Worm (Caenorhabditis elegans) whole organism, late embryonic: ENCODE data around the gene unc-112.

Source experiments
- C38D4.7 ChIP-seq: fragments of 200-800 bp; sonication (Bioruptor generic); optimal IDR thresholded peaks from 2 replicates; lab custom pipeline; 2018; ENCODE audit warnings: mild to moderate bottlenecking, missing genetic modification characterization, moderate library complexity, missing compliant biosample characterization
- K02D7.2 ChIP-seq: sonication (generic microtip); optimal IDR thresholded peaks from 2 replicates; lab custom pipeline; 2017; ENCODE audit warnings: mild to moderate bottlenecking, missing genetic modification characterization, missing compliant biosample characterization
- K09A11.1 ChIP-seq: sonication (generic microtip); optimal IDR thresholded peaks from 2 replicates; lab custom pipeline; 2017; ENCODE audit warnings: antibody characterized with exemption, mild to moderate bottlenecking, missing genetic modification characterization, missing compliant biosample characterization; ENCODE audit not compliant: insufficient read depth
- ahr-1 ChIP-seq: sonication (generic microtip); optimal IDR thresholded peaks from 2 replicates; lab custom pipeline; 2016; ENCODE audit warnings: missing genetic modification characterization, missing compliant biosample characterization
- ceh-14 ChIP-seq: sonication (generic microtip); optimal IDR thresholded peaks from 2 replicates; lab custom pipeline; 2016; ENCODE audit warnings: missing genotype, missing genetic modification characterization, missing compliant biosample characterization
- ceh-18 ChIP-seq: sonication (generic microtip); optimal IDR thresholded peaks from 2 replicates; lab custom pipeline; 2016; ENCODE audit warnings: missing genetic modification characterization, missing compliant biosample characterization
- ceh-2 ChIP-seq: sonication (generic microtip); optimal IDR thresholded peaks from 2 replicates; lab custom pipeline; 2016; ENCODE audit warnings: missing genotype, missing genetic modification characterization, missing compliant biosample characterization
- ceh-31 ChIP-seq: sonication (generic microtip); optimal IDR thresholded peaks from 2 replicates; lab custom pipeline; 2016; ENCODE audit warnings: missing genetic modification characterization, missing compliant biosample characterization
- ceh-45 ChIP-seq: fragments of 200-800 bp; sonication (Bioruptor generic); IDR thresholded peaks from 2 replicates; pipeline ENCODE4 v1.3.6; 2022; ENCODE audit warnings: missing genetic modification reagents, missing genetic modification characterization, missing compliant biosample characterization
- ceh-6 ChIP-seq: fragments of 200-800 bp; sonication (Bioruptor generic); optimal IDR thresholded peaks from 2 replicates; lab custom pipeline; 2018; ENCODE audit warnings: mild to moderate bottlenecking, missing genetic modification characterization, missing compliant biosample characterization
- che-1 ChIP-seq: sonication (generic microtip); optimal IDR thresholded peaks from 2 replicates; lab custom pipeline; 2016; ENCODE audit warnings: mild to moderate bottlenecking, missing genetic modification characterization, missing compliant biosample characterization
- dmd-4 ChIP-seq: sonication (generic microtip); optimal IDR thresholded peaks from 2 replicates; lab custom pipeline; 2016; ENCODE audit warnings: borderline replicate concordance, missing genetic modification characterization, missing compliant biosample characterization
- dve-1 ChIP-seq: sonication (generic microtip); optimal IDR thresholded peaks from 2 replicates; lab custom pipeline; 2017; ENCODE audit warnings: antibody characterized with exemption, mild to moderate bottlenecking, missing genetic modification characterization, missing compliant biosample characterization
- elt-2 ChIP-seq: sonication (generic microtip); optimal IDR thresholded peaks from 2 replicates; lab custom pipeline; 2016; ENCODE audit warnings: missing genetic modification reagents, missing genetic modification characterization, missing compliant biosample characterization
- elt-4 ChIP-seq: sonication (generic microtip); optimal IDR thresholded peaks from 2 replicates; lab custom pipeline; 2016; ENCODE audit warnings: missing genetic modification characterization, missing compliant biosample characterization
- fax-1 ChIP-seq: sonication (generic microtip); optimal IDR thresholded peaks from 2 replicates; lab custom pipeline; 2016; ENCODE audit warnings: missing genotype, missing genetic modification characterization, missing compliant biosample characterization
- fkh-10 ChIP-seq: fragments of 150-350 bp; optimal IDR thresholded peaks from 2 replicates; lab custom pipeline; 2014; ENCODE audit warnings: missing biosample characterization, missing genetic modification reagents, missing genetic modification characterization
- fkh-6 ChIP-seq: sonication (generic microtip); optimal IDR thresholded peaks from 2 replicates; lab custom pipeline; 2016; ENCODE audit warnings: missing genetic modification characterization, missing compliant biosample characterization
- gmeb-2 ChIP-seq: sonication (generic microtip); optimal IDR thresholded peaks from 2 replicates; lab custom pipeline; 2016; ENCODE audit warnings: missing genetic modification characterization, inconsistent platforms, missing compliant biosample characterization
- hlh-15 ChIP-seq: sonication (generic microtip); optimal IDR thresholded peaks from 2 replicates; lab custom pipeline; 2016; ENCODE audit warnings: missing genetic modification characterization, missing compliant biosample characterization
- hlh-30 ChIP-seq: sonication (generic microtip); optimal IDR thresholded peaks from 2 replicates; lab custom pipeline; 2017; ENCODE audit warnings: antibody characterized with exemption, missing genetic modification characterization, missing compliant biosample characterization; ENCODE audit not compliant: insufficient read depth
- lim-6 ChIP-seq: sonication (generic microtip); optimal IDR thresholded peaks from 2 replicates; lab custom pipeline; 2016; ENCODE audit warnings: missing genetic modification characterization, missing compliant biosample characterization
- mec-3 ChIP-seq: sonication (generic microtip); optimal IDR thresholded peaks from 2 replicates; lab custom pipeline; 2016; ENCODE audit warnings: borderline replicate concordance, missing genetic modification characterization, missing compliant biosample characterization
- nfya-1 ChIP-seq: sonication (generic microtip); optimal IDR thresholded peaks from 2 replicates; lab custom pipeline; 2017; ENCODE audit warnings: missing genetic modification characterization, mild to moderate bottlenecking, missing compliant biosample characterization, antibody characterized with exemption, moderate library complexity
- nhr-11 ChIP-seq: fragments of 150-350 bp; optimal IDR thresholded peaks from 2 replicates; lab custom pipeline; 2014; ENCODE audit warnings: missing biosample characterization, missing genetic modification characterization
- nhr-232 ChIP-seq: sonication (generic microtip); optimal IDR thresholded peaks from 2 replicates; lab custom pipeline; 2016; ENCODE audit warnings: missing genetic modification characterization, missing compliant biosample characterization
- npax-4 ChIP-seq: sonication (generic microtip); optimal IDR thresholded peaks from 2 replicates; lab custom pipeline; 2016; ENCODE audit warnings: missing genetic modification characterization, missing compliant biosample characterization
- odd-2 ChIP-seq: sonication (generic microtip); optimal IDR thresholded peaks from 2 replicates; lab custom pipeline; 2017; ENCODE audit warnings: antibody characterized with exemption, mild to moderate bottlenecking, missing genetic modification characterization, missing compliant biosample characterization
- pag-3 ChIP-seq: sonication (generic microtip); optimal IDR thresholded peaks from 2 replicates; lab custom pipeline; 2016; ENCODE audit warnings: missing compliant biosample characterization, missing genetic modification characterization, borderline replicate concordance
- pax-1 ChIP-seq: fragments of 150-350 bp; optimal IDR thresholded peaks from 2 replicates; lab custom pipeline; 2014; ENCODE audit warnings: missing biosample characterization, missing genetic modification characterization
- pqm-1 ChIP-seq: sonication (generic microtip); optimal IDR thresholded peaks from 2 replicates; lab custom pipeline; 2016; ENCODE audit warnings: missing genetic modification characterization, missing compliant biosample characterization
- pros-1 ChIP-seq: fragments of 150-350 bp; optimal IDR thresholded peaks from 2 replicates; lab custom pipeline; 2014; ENCODE audit warnings: missing biosample characterization, missing genetic modification reagents, missing genetic modification characterization
- ref-2 ChIP-seq: sonication (generic microtip); optimal IDR thresholded peaks from 2 replicates; lab custom pipeline; 2016; ENCODE audit warnings: missing genetic modification characterization, missing compliant biosample characterization
- rnt-1 ChIP-seq: sonication (generic microtip); optimal IDR thresholded peaks from 2 replicates; lab custom pipeline; 2016; ENCODE audit warnings: missing genetic modification characterization, missing compliant biosample characterization
- sdc-2 ChIP-seq: sonication (generic microtip); optimal IDR thresholded peaks from 2 replicates; lab custom pipeline; 2016; ENCODE audit warnings: missing genotype, missing genetic modification characterization, missing compliant biosample characterization
- tbx-2 ChIP-seq: sonication (generic microtip); optimal IDR thresholded peaks from 2 replicates; lab custom pipeline; 2016; ENCODE audit warnings: missing genetic modification characterization, missing compliant biosample characterization
- unc-3 ChIP-seq, 2 experiments: fragments of 200-800 bp in 1 of 2; sonication (Bioruptor generic) in 1 of 2; sonication (generic microtip) in 1 of 2; conservative IDR thresholded peaks in 1 of 2; optimal IDR thresholded peaks in 1 of 2; 2 replicates each; pipeline versions ENCODE4 v1.3.6 to Lab custom; 2016 to 2022; ENCODE audit warnings: missing compliant biosample characterization in 2 of 2, missing genetic modification characterization in 2 of 2, missing genetic modification reagents in 1 of 2
- unc-42 ChIP-seq: sonication (generic microtip); optimal IDR thresholded peaks from 2 replicates; lab custom pipeline; 2016; ENCODE audit warnings: missing genotype, missing genetic modification characterization, missing compliant biosample characterization
- unc-55 ChIP-seq: sonication (generic microtip); optimal IDR thresholded peaks from 2 replicates; lab custom pipeline; 2017; ENCODE audit warnings: missing biosample characterization, missing genetic modification reagents, missing genetic modification characterization
- unc-86 ChIP-seq: sonication (generic microtip); optimal IDR thresholded peaks from 2 replicates; lab custom pipeline; 2016; ENCODE audit warnings: missing genetic modification characterization, missing compliant biosample characterization
- zip-5 ChIP-seq: sonication (generic microtip); optimal IDR thresholded peaks from 2 replicates; lab custom pipeline; 2016; ENCODE audit warnings: missing genetic modification characterization, missing compliant biosample characterization

The unc-112 gene

DNA sequence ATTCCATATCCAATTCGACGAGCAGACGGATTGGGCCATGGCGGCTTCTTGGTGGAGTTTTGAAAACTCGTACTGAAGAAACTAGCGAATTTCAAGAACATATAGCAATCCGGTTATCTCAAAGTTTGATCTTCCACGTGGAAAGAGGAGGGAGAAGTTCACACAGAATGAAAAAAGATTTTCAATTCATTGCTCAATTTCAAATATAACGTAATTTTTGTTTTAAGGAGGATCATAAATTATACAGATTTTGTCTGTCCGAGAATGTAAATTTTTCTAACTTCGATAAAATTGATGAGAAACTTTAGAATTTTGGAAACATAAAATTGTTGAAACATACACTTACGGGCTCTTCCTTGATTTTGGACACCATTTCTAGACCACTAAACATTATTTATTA lies 32.3 kb upstream of the unc-112 start, which contains the start of gene Y50E8A.2:
Gene Y50E8A.2 (minus strand): TSS at position 101 of the 400 bp plus-strand sequence.
- TF ChIP-seq unc-3 (GFP tag; conservative IDR thresholded peaks at IDR 0.05; lab: Robert Waterston, UW): no peak
- no peak for TF ChIP-seq unc-3 (tag; optimal IDR thresholded peaks at IDR 0.05; lab: Kevin White, UChicago)
- no peak for TF ChIP-seq pqm-1 (tag; lab: Kevin White, UChicago)
- TF ChIP-seq fkh-10 (GFP tag; lab: Kevin White, UChicago): no peak
- no peak for TF ChIP-seq pax-1
- TF ChIP-seq mec-3: no peak
- no peak for TF ChIP-seq dve-1 (tag; lab: Kevin White, UChicago)
- TF ChIP-seq unc-86 (tag; lab: Kevin White, UChicago): no peak
- no peak for TF ChIP-seq elt-4 (tag; lab: Kevin White, UChicago)
- no peak for TF ChIP-seq nfya-1 (tag; lab: Kevin White, UChicago)
- no peak for TF ChIP-seq K09A11.1 (tag; lab: Kevin White, UChicago)
- no peak for TF ChIP-seq nhr-11 (tag; lab: Kevin White, UChicago)
- no peak for TF ChIP-seq zip-5 (tag; lab: Kevin White, UChicago)
- TF ChIP-seq dmd-4: no peak
- TF ChIP-seq hlh-30 (tag; lab: Kevin White, UChicago): no peak
- TF ChIP-seq, all 69 proteins: peak for 0

DNA sequence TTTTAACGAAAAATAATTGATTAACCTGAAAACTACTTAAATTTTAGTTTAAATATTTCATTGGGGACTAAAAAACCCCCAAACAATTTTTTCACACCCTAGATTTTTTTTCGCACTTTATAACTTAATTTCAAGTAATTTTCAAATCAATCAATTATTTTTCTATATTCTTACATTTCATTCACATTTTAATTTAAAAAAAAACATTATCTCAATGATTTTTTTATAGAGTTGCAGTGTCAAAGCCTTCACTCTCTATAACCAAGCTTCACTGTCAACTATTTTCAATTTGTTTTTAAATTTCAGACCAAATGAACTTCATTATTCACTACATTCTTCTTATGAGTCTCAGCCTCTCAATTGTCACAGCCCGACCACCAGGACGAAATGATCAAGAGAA lies 30.1 kb upstream of the unc-112 start, which contains the start of gene Y50E8A.1:
Gene Y50E8A.1 (plus strand): TSS at position 301 of the 400 bp plus-strand sequence.
- TF ChIP-seq fax-1 (tag; lab: Kevin White, UChicago) (no peak), ceh-31 (tag; lab: Kevin White, UChicago) (no peak)

DNA sequence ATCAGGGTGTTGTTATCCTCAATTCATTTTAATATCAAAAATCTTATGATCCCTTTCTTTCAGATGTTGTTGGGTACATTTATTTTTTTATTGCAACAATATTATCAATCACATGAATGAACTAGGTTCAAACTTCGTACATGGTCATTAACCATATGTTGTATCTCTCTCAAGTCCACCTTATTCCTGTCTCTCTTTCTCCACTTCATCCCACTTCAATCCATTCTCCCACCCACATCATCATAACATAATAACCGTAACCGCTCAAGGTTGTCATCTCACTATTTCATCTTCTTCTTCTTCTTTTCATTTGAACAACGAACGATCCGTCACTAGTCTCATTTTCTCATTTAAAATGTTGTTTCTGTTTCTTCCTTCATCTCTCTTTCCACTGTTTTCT lies 29.0 kb upstream of the unc-112 start:
- TF ChIP-seq K09A11.1 (tag; lab: Kevin White, UChicago) (no peak), odd-2 (no peak), ceh-18 (tag; lab: Kevin White, UChicago) (no peak), nhr-11 (tag; lab: Kevin White, UChicago) (no peak), hlh-15 (no peak), dmd-4 (no peak)
- TF ChIP-seq, all 69 proteins: peak for 0

DNA sequence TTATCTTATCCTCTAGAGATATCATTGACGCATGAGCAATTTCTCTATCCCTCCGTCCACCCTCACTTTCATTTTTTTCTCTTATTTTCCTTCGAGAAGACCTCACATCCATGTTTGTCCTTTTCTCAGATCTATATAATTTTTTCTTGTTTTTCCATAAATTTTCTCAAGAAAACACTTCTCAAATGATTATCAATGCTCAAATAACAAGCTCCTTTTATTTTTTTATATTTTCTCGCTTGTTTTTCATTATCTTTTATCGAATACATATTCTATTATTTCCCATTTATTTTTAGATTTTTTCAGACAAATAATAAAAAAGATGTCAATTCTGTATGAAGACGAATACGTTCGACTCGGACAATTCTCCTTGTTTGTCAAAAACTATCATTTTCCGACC lies 26.6 kb upstream of the unc-112 start, which contains the start of gene R08A2.7:
Gene R08A2.7 (plus strand): TSS at position 301 of the 400 bp plus-strand sequence.
- TF ChIP-seq elt-2 (no peak), ref-2 (tag; lab: Kevin White, UChicago) (no peak), ceh-6 (GFP tag; lab: Kevin White, UChicago) (no peak), rnt-1 (tag; lab: Kevin White, UChicago) (no peak), ceh-31 (tag; lab: Kevin White, UChicago) (no peak), fax-1 (tag; lab: Kevin White, UChicago) (no peak), pag-3 (no peak), tbx-2 (no peak), nfya-1 (tag; lab: Kevin White, UChicago) (no peak), fkh-6 (no peak), npax-4 (tag; lab: Kevin White, UChicago) (no peak), lim-6 (tag; lab: Kevin White, UChicago) (no peak), ahr-1 (tag; lab: Kevin White, UChicago) (no peak), ceh-2 (tag; lab: Kevin White, UChicago) (no peak), unc-3 (GFP tag; conservative IDR thresholded peaks at IDR 0.05; lab: Robert Waterston, UW) (no peak), unc-3 (tag; optimal IDR thresholded peaks at IDR 0.05; lab: Kevin White, UChicago) (no peak), hlh-30 (tag; lab: Kevin White, UChicago) (no peak), gmeb-2 (tag; lab: Kevin White, UChicago) (no peak), nhr-232 (tag; lab: Kevin White, UChicago) (no peak)

DNA sequence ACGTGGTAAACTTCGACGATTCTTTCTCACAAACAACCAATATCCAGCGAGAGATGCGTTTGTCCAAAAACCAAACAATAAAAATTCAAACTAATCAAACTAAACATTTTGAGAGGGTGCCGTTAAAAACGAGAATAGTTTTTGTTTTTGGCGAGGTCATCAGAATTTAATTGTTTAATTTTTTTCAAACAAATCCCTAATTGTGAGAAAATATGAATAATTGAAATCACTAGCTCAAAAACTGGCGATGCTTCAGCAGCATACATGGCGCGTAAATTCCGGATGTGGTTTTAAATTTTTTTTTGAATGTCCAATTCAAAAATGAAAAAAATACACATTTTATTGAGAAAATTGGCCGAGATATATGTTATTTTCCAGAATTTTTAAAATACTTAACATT lies 23.0 kb upstream of the unc-112 start, which contains the start of gene R08A2.1:
Gene R08A2.1 (minus strand): TSS at position 101 of the 400 bp plus-strand sequence.
- no peak for TF ChIP-seq ceh-45 (GFP tag; lab: Robert Waterston, UW)
- TF ChIP-seq ahr-1 (tag; lab: Kevin White, UChicago): no peak
- no peak for TF ChIP-seq pros-1
- TF ChIP-seq C38D4.7 (GFP tag; lab: Kevin White, UChicago): no peak
- TF ChIP-seq fkh-6: no peak
- TF ChIP-seq che-1 (tag; lab: Kevin White, UChicago): no peak
- TF ChIP-seq ceh-14 (tag; lab: Kevin White, UChicago): no peak
- no peak for TF ChIP-seq npax-4 (tag; lab: Kevin White, UChicago)
- no peak for TF ChIP-seq rnt-1 (tag; lab: Kevin White, UChicago)
- no peak for TF ChIP-seq sdc-2
- no peak for TF ChIP-seq zip-5 (tag; lab: Kevin White, UChicago)
- no peak for TF ChIP-seq K02D7.2 (tag; lab: Kevin White, UChicago)
- no peak for TF ChIP-seq odd-2
- no peak for TF ChIP-seq unc-55 (GFP tag; lab: Kevin White, UChicago)
- no peak for TF ChIP-seq nfya-1 (tag; lab: Kevin White, UChicago)
- TF ChIP-seq dmd-4: no peak
- TF ChIP-seq unc-42 (tag; lab: Kevin White, UChicago): no peak
